Worm (Caenorhabditis elegans) whole organism, L3 larva: Measurements from ENCODE around the gene spp-21.
A peak's percentile ranks its signal among the peaks of the same experiment; 100 is the strongest.

Source experiments
- R02D3.7 ChIP-seq: fragments of 150-350 bp; optimal IDR thresholded peaks from 2 replicates; lab custom pipeline; 2014; ENCODE audit warnings: missing biosample characterization, missing genetic modification characterization
- ZK546.5 ChIP-seq: sonication (generic microtip); optimal IDR thresholded peaks from 2 replicates; lab custom pipeline; 2017; ENCODE audit warnings: missing biosample characterization, missing genetic modification characterization
- aly-2 ChIP-seq: fragments of 150-350 bp; optimal IDR thresholded peaks from 2 replicates; lab custom pipeline; 2014; ENCODE audit warnings: missing biosample characterization, missing genetic modification characterization
- ama-1 ChIP-seq: fragments of 150-350 bp; optimal IDR thresholded peaks from 2 replicates; lab custom pipeline; 2018
- ceh-28 ChIP-seq: fragments of 150-350 bp; optimal IDR thresholded peaks from 2 replicates; lab custom pipeline; 2014; ENCODE audit warnings: missing biosample characterization, missing genetic modification reagents, missing genetic modification characterization
- ceh-82 ChIP-seq: fragments of 150-350 bp; optimal IDR thresholded peaks from 2 replicates; lab custom pipeline; 2014; ENCODE audit warnings: missing biosample characterization, missing genetic modification characterization
- egl-27 ChIP-seq: sonication (generic microtip); optimal IDR thresholded peaks from 4 replicates; lab custom pipeline; 2017; ENCODE audit warnings: missing biosample characterization, missing genetic modification reagents, missing genetic modification characterization
- egl-5 ChIP-seq: fragments of 150-350 bp; optimal IDR thresholded peaks from 2 replicates; lab custom pipeline; 2017; ENCODE audit warnings: missing biosample characterization, missing genetic modification reagents, missing genetic modification characterization, inconsistent platforms
- elt-1 ChIP-seq: fragments of 150-350 bp; optimal IDR thresholded peaks from 2 replicates; lab custom pipeline; 2014; ENCODE audit warnings: missing biosample characterization, missing genetic modification characterization
- elt-2 ChIP-seq: sonication (generic microtip); optimal IDR thresholded peaks from 2 replicates; lab custom pipeline; 2016; ENCODE audit warnings: missing genetic modification reagents, mild to moderate bottlenecking, missing genetic modification characterization, missing compliant biosample characterization
- elt-3 ChIP-seq, 3 experiments: fragments of 150-350 bp in 1 of 3; sonication (generic microtip) in 2 of 3; optimal IDR thresholded peaks; 2 replicates in 2 of 3; 4 replicates in 1 of 3; lab custom pipeline; 2014 to 2017; ENCODE audit warnings: missing biosample characterization in 3 of 3, missing genetic modification characterization in 3 of 3
- eor-1 ChIP-seq, 2 experiments: fragments of 150-350 bp; optimal IDR thresholded peaks; 2 replicates each; lab custom pipeline; 2014 to 2018; ENCODE audit warnings: missing biosample characterization in 2 of 2, missing genetic modification characterization in 2 of 2
- fkh-10 ChIP-seq: sonication (generic microtip); optimal IDR thresholded peaks from 2 replicates; lab custom pipeline; 2017; ENCODE audit warnings: missing biosample characterization, missing genetic modification reagents, missing genetic modification characterization
- fkh-2 ChIP-seq: fragments of 150-350 bp; optimal IDR thresholded peaks from 2 replicates; lab custom pipeline; 2014; ENCODE audit warnings: missing biosample characterization, missing genetic modification reagents, missing genetic modification characterization
- hmg-11 ChIP-seq: sonication (generic microtip); optimal IDR thresholded peaks from 2 replicates; lab custom pipeline; 2016; ENCODE audit warnings: missing genetic modification characterization, missing compliant biosample characterization
- jun-1 ChIP-seq: fragments of 150-350 bp; optimal IDR thresholded peaks from 2 replicates; lab custom pipeline; 2014; ENCODE audit warnings: missing biosample characterization, missing genetic modification reagents, missing genetic modification characterization
- lin-15B ChIP-seq: fragments of 150-350 bp; optimal IDR thresholded peaks from 2 replicates; lab custom pipeline; 2014; ENCODE audit warnings: missing biosample characterization, missing genetic modification characterization
- lin-39 ChIP-seq: fragments of 150-350 bp; optimal IDR thresholded peaks from 2 replicates; lab custom pipeline; 2018; ENCODE audit warnings: missing biosample characterization, missing genetic modification reagents, missing genetic modification characterization
- lsy-12 ChIP-seq: sonication (generic microtip); optimal IDR thresholded peaks from 2 replicates; lab custom pipeline; 2016; ENCODE audit warnings: mild to moderate bottlenecking, missing genetic modification characterization, missing compliant biosample characterization
- mdl-1 ChIP-seq: fragments of 150-350 bp; optimal IDR thresholded peaks from 2 replicates; lab custom pipeline; 2014; ENCODE audit warnings: missing biosample characterization, missing genetic modification characterization
- nfya-1 ChIP-seq: sonication (generic microtip); optimal IDR thresholded peaks from 2 replicates; lab custom pipeline; 2017; ENCODE audit warnings: missing genetic modification characterization, mild to moderate bottlenecking, missing compliant biosample characterization, antibody characterized with exemption, moderate library complexity; ENCODE audit not compliant: insufficient read depth
- nhr-11 ChIP-seq: fragments of 150-350 bp; optimal IDR thresholded peaks from 2 replicates; lab custom pipeline; 2014; ENCODE audit warnings: missing biosample characterization, missing genetic modification characterization
- nhr-12 ChIP-seq: fragments of 150-350 bp; optimal IDR thresholded peaks from 2 replicates; lab custom pipeline; 2014; ENCODE audit warnings: missing biosample characterization, missing genetic modification characterization
- nhr-23 ChIP-seq: fragments of 150-350 bp; optimal IDR thresholded peaks from 2 replicates; lab custom pipeline; 2014; ENCODE audit warnings: missing biosample characterization, missing genetic modification reagents, missing genetic modification characterization
- nhr-25 ChIP-seq: sonication (generic microtip); optimal IDR thresholded peaks from 2 replicates; lab custom pipeline; 2017; ENCODE audit warnings: missing biosample characterization, missing genetic modification characterization
- nhr-28 ChIP-seq: fragments of 150-350 bp; optimal IDR thresholded peaks from 2 replicates; lab custom pipeline; 2014; ENCODE audit warnings: missing biosample characterization, missing genetic modification characterization
- nhr-43 ChIP-seq: sonication (generic microtip); optimal IDR thresholded peaks from 2 replicates; lab custom pipeline; 2016; ENCODE audit warnings: mild to moderate bottlenecking, missing genetic modification characterization, missing compliant biosample characterization; ENCODE audit not compliant: poor library complexity, severe bottlenecking
- nhr-67 ChIP-seq: fragments of 150-350 bp; optimal IDR thresholded peaks from 2 replicates; lab custom pipeline; 2014; ENCODE audit warnings: missing biosample characterization, missing genetic modification characterization
- nhr-77 ChIP-seq: fragments of 150-350 bp; optimal IDR thresholded peaks from 2 replicates; lab custom pipeline; 2014; ENCODE audit warnings: missing biosample characterization, missing genetic modification characterization
- pha-4 ChIP-seq: fragments of 150-350 bp; optimal IDR thresholded peaks from 2 replicates; lab custom pipeline; 2014; ENCODE audit warnings: missing biosample characterization, missing genetic modification reagents, missing genetic modification characterization
- pqm-1 ChIP-seq: fragments of 150-350 bp; optimal IDR thresholded peaks from 2 replicates; lab custom pipeline; 2017; ENCODE audit warnings: missing biosample characterization, missing genetic modification characterization, inconsistent platforms
- skn-1 ChIP-seq: fragments of 150-350 bp; optimal IDR thresholded peaks from 2 replicates; lab custom pipeline; 2014; ENCODE audit warnings: missing biosample characterization, missing genetic modification characterization
- snpc-4 ChIP-seq: fragments of 150-350 bp; optimal IDR thresholded peaks from 2 replicates; lab custom pipeline; 2014; ENCODE audit warnings: missing biosample characterization, missing genetic modification characterization
- tbx-2 ChIP-seq: sonication (generic microtip); optimal IDR thresholded peaks from 2 replicates; lab custom pipeline; 2016; ENCODE audit warnings: mild to moderate bottlenecking, missing genetic modification characterization, missing compliant biosample characterization
- unc-39 ChIP-seq: sonication (generic microtip); optimal IDR thresholded peaks from 4 replicates; lab custom pipeline; 2017; ENCODE audit warnings: missing biosample characterization, missing genetic modification characterization
- unc-62 ChIP-seq: fragments of 150-350 bp; sonication (generic microtip); optimal IDR thresholded peaks from 4 replicates; lab custom pipeline; 2014; ENCODE audit warnings: missing biosample characterization, missing genetic modification reagents, missing genetic modification characterization
- zag-1 ChIP-seq: fragments of 150-350 bp; optimal IDR thresholded peaks from 2 replicates; lab custom pipeline; 2014; ENCODE audit warnings: missing biosample characterization, missing genetic modification characterization
- ztf-4 ChIP-seq: fragments of 150-350 bp; optimal IDR thresholded peaks from 2 replicates; lab custom pipeline; 2014; ENCODE audit warnings: missing biosample characterization, missing genetic modification characterization

spp-21 gene

DNA sequence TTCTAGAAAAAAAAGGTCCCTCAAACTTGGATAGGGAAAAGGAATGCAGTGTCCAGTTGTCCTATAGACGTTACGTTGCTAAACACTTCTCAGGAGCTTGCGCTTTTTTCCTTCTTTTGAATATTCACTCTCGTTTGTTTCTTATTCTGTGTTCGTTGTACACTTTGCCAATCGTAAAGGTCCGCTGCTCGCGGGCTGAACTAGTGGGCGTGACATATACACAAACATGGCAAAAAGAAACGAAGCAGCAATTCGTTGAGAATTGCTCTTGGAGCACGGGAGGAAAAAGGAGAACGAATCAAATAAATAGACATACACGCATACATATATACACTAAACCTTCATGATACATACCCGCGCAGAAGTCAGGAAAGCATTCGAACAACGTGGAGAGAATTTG lies 21.1 kb upstream of the spp-21 start:
- TF ChIP-seq R02D3.7 (tag; lab: Kevin White, UChicago): no peak
- no peak for TF ChIP-seq aly-2 (tag; lab: Kevin White, UChicago)
- TF ChIP-seq ama-1 (lab: Kevin White, UChicago): peak; percentile 66
- TF ChIP-seq unc-39 (tag; lab: Kevin White, UChicago): no peak
- peak; percentile 54 for TF ChIP-seq nfya-1 (tag; lab: Kevin White, UChicago)
- no peak for TF ChIP-seq nhr-11

DNA sequence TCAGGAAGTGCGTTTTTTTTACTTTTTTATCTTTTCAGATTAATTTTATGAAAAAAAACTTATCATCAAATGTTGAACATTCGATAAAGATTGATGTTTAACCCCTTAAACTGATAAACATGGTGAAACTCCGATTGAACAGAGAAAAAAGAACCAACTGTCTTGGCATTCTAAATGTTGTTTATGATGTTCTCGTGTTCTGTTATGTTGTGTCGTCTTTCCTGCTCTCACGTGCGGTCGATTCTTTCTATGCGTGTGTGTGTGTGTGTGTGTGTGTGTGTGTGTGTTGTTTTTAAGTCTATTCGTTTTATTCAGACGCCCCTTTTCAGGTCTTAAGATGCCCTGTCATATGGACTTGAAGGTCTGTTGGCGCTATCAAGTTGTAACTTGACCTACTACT lies 20.3 kb upstream of the spp-21 start:
- TF ChIP-seq nhr-77 (tag; lab: Kevin White, UChicago): no peak
- TF ChIP-seq tbx-2 (tag; lab: Kevin White, UChicago): no peak
- TF ChIP-seq nhr-28 (tag; lab: Kevin White, UChicago): no peak
- peak; percentile 17 for TF ChIP-seq nfya-1 (tag; lab: Kevin White, UChicago)
- peak; percentile 12 for TF ChIP-seq nhr-25 (tag; lab: Kevin White, UChicago)
- TF ChIP-seq elt-2 (tag; lab: Kevin White, UChicago): peak; percentile 87
- TF ChIP-seq jun-1: peak; percentile 33
- peak; percentile 49 for TF ChIP-seq pha-4 (tag; lab: Kevin White, UChicago)
- TF ChIP-seq snpc-4 (tag; lab: Kevin White, UChicago): peak; percentile 5
- peak; percentile 38 for TF ChIP-seq elt-1 (tag; lab: Kevin White, UChicago)
- TF ChIP-seq mdl-1 (tag; lab: Kevin White, UChicago): peak; percentile 35
- TF ChIP-seq egl-5 (tag; lab: Kevin White, UChicago): peak; percentile 74
- TF ChIP-seq fkh-10 (GFP tag; lab: Kevin White, UChicago): no peak
- TF ChIP-seq pqm-1: peak; percentile 45

DNA sequence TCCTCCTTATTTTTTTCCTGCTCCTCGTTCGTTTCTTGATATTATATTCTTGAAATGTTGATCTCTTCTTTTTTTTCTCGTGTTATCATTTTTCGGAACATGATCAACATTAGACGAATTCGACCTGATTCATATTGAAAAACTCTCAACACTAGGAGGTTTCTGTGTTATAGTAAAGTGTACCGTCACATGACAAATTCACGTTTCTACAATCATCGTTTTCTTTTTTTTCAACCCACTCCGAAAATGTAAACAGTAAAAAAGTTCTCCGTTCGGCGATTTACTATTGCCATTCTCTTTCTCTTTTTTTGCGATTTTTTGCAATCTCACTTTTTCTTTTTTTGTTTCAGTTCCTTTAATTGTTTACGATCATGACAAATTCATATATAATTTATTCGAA lies 18.5 kb upstream of the spp-21 start:
- TF ChIP-seq nhr-23 (tag; lab: Kevin White, UChicago) (peak; percentile 19), pha-4 (tag; lab: Kevin White, UChicago) (peak; percentile 99), ztf-4 (no peak)

DNA sequence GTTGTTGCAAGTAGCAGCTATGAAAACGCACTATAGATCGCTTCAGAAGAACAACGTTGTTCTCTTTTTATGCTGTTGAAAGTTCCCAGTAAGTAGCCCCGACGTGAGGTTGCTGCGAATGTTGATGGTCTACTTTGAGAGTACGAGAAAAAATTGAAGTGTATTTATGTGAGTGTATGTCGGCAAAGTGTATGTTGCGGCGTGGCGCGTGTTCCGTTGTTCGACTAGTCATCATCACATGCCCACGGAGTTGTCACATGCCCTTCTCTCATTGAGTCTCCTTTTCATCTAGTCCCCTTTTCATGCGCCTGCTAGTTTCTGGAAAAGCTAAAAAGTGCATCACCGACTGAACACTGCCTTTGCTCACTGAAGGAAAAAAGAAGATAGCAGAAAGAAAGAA lies 18.0 kb upstream of the spp-21 start:
- peak; percentile 73 for TF ChIP-seq nfya-1 (tag; lab: Kevin White, UChicago)
- TF ChIP-seq ceh-82 (tag; lab: Kevin White, UChicago): no peak
- TF ChIP-seq lin-15B (tag; lab: Kevin White, UChicago): peak; percentile 8
- TF ChIP-seq ztf-4: no peak
- TF ChIP-seq nhr-43: peak; percentile 24
- TF ChIP-seq unc-39 (tag; lab: Kevin White, UChicago): no peak
- no peak for TF ChIP-seq nhr-28 (tag; lab: Kevin White, UChicago)
- peak; percentile 71 for TF ChIP-seq jun-1
- TF ChIP-seq hmg-11 (tag; lab: Kevin White, UChicago): peak; percentile 34
- peak; percentile 18 for TF ChIP-seq elt-1 (tag; lab: Kevin White, UChicago)
- TF ChIP-seq pqm-1: no peak
- TF ChIP-seq nhr-23 (tag; lab: Kevin White, UChicago): peak; percentile 34
- TF ChIP-seq tbx-2 (tag; lab: Kevin White, UChicago): peak; percentile 32
- TF ChIP-seq ceh-28 (tag; lab: Kevin White, UChicago): no peak
- TF ChIP-seq nhr-67: no peak
- no peak for TF ChIP-seq elt-3 (tag; optimal IDR thresholded peaks at IDR 0.05; lab: Kevin White, UChicago)
- peak; percentile 33 for TF ChIP-seq lsy-12 (tag; lab: Kevin White, UChicago)
- peak; percentile 66 for TF ChIP-seq ama-1 (lab: Kevin White, UChicago)
- peak; percentile 26 for TF ChIP-seq fkh-10 (GFP tag; lab: Kevin White, UChicago)
- no peak for TF ChIP-seq pha-4 (tag; lab: Kevin White, UChicago)
- TF ChIP-seq unc-62 (GFP tag; lab: Kevin White, UChicago): peak; percentile 46
- no peak for TF ChIP-seq ZK546.5 (tag; lab: Kevin White, UChicago)
- peak; percentile 47 for TF ChIP-seq egl-5 (tag; lab: Kevin White, UChicago)
- TF ChIP-seq skn-1: peak; percentile 69
- TF ChIP-seq eor-1 (tag; optimal IDR thresholded peaks at IDR 0.05; lab: Kevin White, UChicago): no peak
- TF ChIP-seq fkh-2 (tag; lab: Kevin White, UChicago): no peak
- TF ChIP-seq elt-2 (tag; lab: Kevin White, UChicago): peak; percentile 27
- peak; percentile 40 for TF ChIP-seq zag-1 (tag; lab: Kevin White, UChicago)
- TF ChIP-seq nhr-25 (tag; lab: Kevin White, UChicago): no peak
- TF ChIP-seq snpc-4 (tag; lab: Kevin White, UChicago): peak; percentile 67
- TF ChIP-seq egl-27 (tag; lab: Kevin White, UChicago): peak; percentile 4
- TF ChIP-seq lin-39: peak; percentile 91
- TF ChIP-seq mdl-1 (tag; lab: Kevin White, UChicago): peak; percentile 77
- TF ChIP-seq nhr-12 (tag; lab: Kevin White, UChicago): no peak
